Worm (Caenorhabditis elegans) whole organism, late embryonic: ENCODE results near the gene T22F3.2.

ENCODE experiments used
- C08G9.2 ChIP-seq: sonication (generic microtip); optimal IDR thresholded peaks from 2 replicates; lab custom pipeline; 2016; ENCODE audit warnings: mild to moderate bottlenecking, missing genetic modification characterization, moderate library complexity, missing compliant biosample characterization
- C38D4.7 ChIP-seq: fragments of 200-800 bp; sonication (Bioruptor generic); optimal IDR thresholded peaks from 2 replicates; lab custom pipeline; 2018; ENCODE audit warnings: mild to moderate bottlenecking, missing genetic modification characterization, moderate library complexity, missing compliant biosample characterization
- F13H6.1 ChIP-seq: sonication (generic microtip); optimal IDR thresholded peaks from 2 replicates; lab custom pipeline; 2016; ENCODE audit warnings: missing genetic modification characterization, missing compliant biosample characterization
- Y22D7AL.16 ChIP-seq: sonication (generic microtip); optimal IDR thresholded peaks from 2 replicates; lab custom pipeline; 2016; ENCODE audit warnings: missing genetic modification characterization, missing compliant biosample characterization
- ceh-18 ChIP-seq: sonication (generic microtip); optimal IDR thresholded peaks from 2 replicates; lab custom pipeline; 2016; ENCODE audit warnings: missing genetic modification characterization, missing compliant biosample characterization
- ceh-19 ChIP-seq: fragments of 200-800 bp; sonication (Bioruptor generic); optimal IDR thresholded peaks from 2 replicates; lab custom pipeline; 2018; ENCODE audit warnings: mild to moderate bottlenecking, missing genetic modification characterization, missing compliant biosample characterization
- ceh-2 ChIP-seq: sonication (generic microtip); optimal IDR thresholded peaks from 2 replicates; lab custom pipeline; 2016; ENCODE audit warnings: missing genotype, missing genetic modification characterization, missing compliant biosample characterization
- ceh-22 ChIP-seq: sonication (generic microtip); optimal IDR thresholded peaks from 2 replicates; lab custom pipeline; 2017; ENCODE audit warnings: missing biosample characterization, missing genetic modification characterization
- ceh-30 ChIP-seq: fragments of 150-350 bp; optimal IDR thresholded peaks from 2 replicates; lab custom pipeline; 2014; ENCODE audit warnings: missing biosample characterization, missing genetic modification characterization
- ceh-45 ChIP-seq: fragments of 200-800 bp; sonication (Bioruptor generic); IDR thresholded peaks from 2 replicates; pipeline ENCODE4 v1.3.6; 2022; ENCODE audit warnings: missing genetic modification reagents, missing genetic modification characterization, missing compliant biosample characterization
- ceh-48 ChIP-seq: sonication (generic microtip); optimal IDR thresholded peaks from 2 replicates; lab custom pipeline; 2016; ENCODE audit warnings: missing genetic modification characterization, inconsistent platforms, missing compliant biosample characterization
- ceh-6 ChIP-seq: fragments of 200-800 bp; sonication (Bioruptor generic); optimal IDR thresholded peaks from 2 replicates; lab custom pipeline; 2018; ENCODE audit warnings: mild to moderate bottlenecking, missing genetic modification characterization, missing compliant biosample characterization
- che-1 ChIP-seq: sonication (generic microtip); optimal IDR thresholded peaks from 2 replicates; lab custom pipeline; 2016; ENCODE audit warnings: mild to moderate bottlenecking, missing genetic modification characterization, missing compliant biosample characterization
- dve-1 ChIP-seq: sonication (generic microtip); optimal IDR thresholded peaks from 2 replicates; lab custom pipeline; 2017; ENCODE audit warnings: antibody characterized with exemption, mild to moderate bottlenecking, missing genetic modification characterization, missing compliant biosample characterization
- elt-2 ChIP-seq: sonication (generic microtip); optimal IDR thresholded peaks from 2 replicates; lab custom pipeline; 2016; ENCODE audit warnings: missing genetic modification reagents, missing genetic modification characterization, missing compliant biosample characterization
- elt-4 ChIP-seq: sonication (generic microtip); optimal IDR thresholded peaks from 2 replicates; lab custom pipeline; 2016; ENCODE audit warnings: missing genetic modification characterization, missing compliant biosample characterization
- ets-4 ChIP-seq: sonication (generic microtip); optimal IDR thresholded peaks from 2 replicates; lab custom pipeline; 2016; ENCODE audit warnings: missing genetic modification characterization, missing compliant biosample characterization
- fax-1 ChIP-seq: sonication (generic microtip); optimal IDR thresholded peaks from 2 replicates; lab custom pipeline; 2016; ENCODE audit warnings: missing genotype, missing genetic modification characterization, missing compliant biosample characterization
- gmeb-2 ChIP-seq: sonication (generic microtip); optimal IDR thresholded peaks from 2 replicates; lab custom pipeline; 2016; ENCODE audit warnings: missing genetic modification characterization, inconsistent platforms, missing compliant biosample characterization
- hlh-15 ChIP-seq: sonication (generic microtip); optimal IDR thresholded peaks from 2 replicates; lab custom pipeline; 2016; ENCODE audit warnings: missing genetic modification characterization, missing compliant biosample characterization
- nfya-1 ChIP-seq: sonication (generic microtip); optimal IDR thresholded peaks from 2 replicates; lab custom pipeline; 2017; ENCODE audit warnings: missing genetic modification characterization, mild to moderate bottlenecking, missing compliant biosample characterization, antibody characterized with exemption, moderate library complexity
- nhr-232 ChIP-seq: sonication (generic microtip); optimal IDR thresholded peaks from 2 replicates; lab custom pipeline; 2016; ENCODE audit warnings: missing genetic modification characterization, missing compliant biosample characterization
- npax-4 ChIP-seq: sonication (generic microtip); optimal IDR thresholded peaks from 2 replicates; lab custom pipeline; 2016; ENCODE audit warnings: missing genetic modification characterization, missing compliant biosample characterization
- odd-2 ChIP-seq: sonication (generic microtip); optimal IDR thresholded peaks from 2 replicates; lab custom pipeline; 2017; ENCODE audit warnings: antibody characterized with exemption, mild to moderate bottlenecking, missing genetic modification characterization, missing compliant biosample characterization
- pag-3 ChIP-seq: sonication (generic microtip); optimal IDR thresholded peaks from 2 replicates; lab custom pipeline; 2016; ENCODE audit warnings: missing compliant biosample characterization, missing genetic modification characterization, borderline replicate concordance
- pat-9 ChIP-seq: fragments of 200-800 bp; sonication (Bioruptor generic); optimal IDR thresholded peaks from 2 replicates; lab custom pipeline; 2018; ENCODE audit warnings: mild to moderate bottlenecking, missing genetic modification characterization, moderate library complexity, missing compliant biosample characterization
- pha-4 ChIP-seq: fragments of 150-350 bp; optimal IDR thresholded peaks from 2 replicates; lab custom pipeline; 2018; ENCODE audit warnings: missing biosample characterization, missing genetic modification reagents, missing genetic modification characterization
- pros-1 ChIP-seq: fragments of 150-350 bp; optimal IDR thresholded peaks from 2 replicates; lab custom pipeline; 2014; ENCODE audit warnings: missing biosample characterization, missing genetic modification reagents, missing genetic modification characterization
- rnt-1 ChIP-seq: sonication (generic microtip); optimal IDR thresholded peaks from 2 replicates; lab custom pipeline; 2016; ENCODE audit warnings: missing genetic modification characterization, missing compliant biosample characterization
- tbx-7 ChIP-seq: sonication (generic microtip); optimal IDR thresholded peaks from 2 replicates; lab custom pipeline; 2016; ENCODE audit warnings: missing genotype, missing genetic modification characterization, missing compliant biosample characterization
- unc-3 ChIP-seq, 2 experiments: fragments of 200-800 bp in 1 of 2; sonication (Bioruptor generic) in 1 of 2; sonication (generic microtip) in 1 of 2; conservative IDR thresholded peaks in 1 of 2; optimal IDR thresholded peaks in 1 of 2; 2 replicates each; pipeline versions ENCODE4 v1.3.6 to Lab custom; 2016 to 2022; ENCODE audit warnings: missing compliant biosample characterization in 2 of 2, missing genetic modification characterization in 2 of 2, missing genetic modification reagents in 1 of 2
- ztf-16 ChIP-seq: sonication (generic microtip); optimal IDR thresholded peaks from 2 replicates; lab custom pipeline; 2017; ENCODE audit warnings: missing genetic modification characterization, missing compliant biosample characterization

Gene T22F3.2

DNA sequence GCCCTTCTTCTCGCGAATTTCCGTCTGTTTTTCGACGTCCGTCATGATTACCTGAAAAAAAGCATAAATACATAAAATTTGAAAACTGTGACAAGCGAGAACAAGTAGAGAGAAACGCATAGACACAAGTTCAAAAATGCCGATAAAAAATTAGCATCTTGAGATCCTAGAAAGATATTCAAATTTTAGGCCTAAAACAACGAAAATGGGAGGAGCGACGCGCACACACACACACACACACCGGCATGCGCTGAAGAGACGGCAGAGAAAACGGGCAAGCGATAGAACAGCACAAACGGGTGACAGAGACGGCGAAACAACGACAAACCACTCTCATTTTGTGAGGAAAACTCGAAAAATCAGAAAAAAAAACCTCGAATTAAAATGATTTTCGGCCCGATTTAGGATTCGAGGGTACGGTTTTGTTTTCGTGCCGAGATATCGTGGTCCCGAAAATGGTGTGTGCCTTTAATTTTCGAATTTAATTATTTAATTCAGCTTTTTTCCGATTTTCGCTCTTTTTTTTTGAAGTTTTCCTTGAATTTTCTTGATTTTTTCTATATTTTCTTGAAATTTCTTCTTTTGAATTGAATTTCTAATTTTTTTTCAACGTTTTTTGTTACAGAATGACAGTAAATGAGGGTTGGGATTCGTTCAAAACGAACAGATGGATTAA, at the start of gene T22F3.2, which contains the start of gene rpl-11.1:
Gene T22F3.2 (plus strand): TSS at position 626 of the 676 bp plus-strand sequence.
Gene rpl-11.1 (minus strand): TSS at position 51 of the 676 bp plus-strand sequence.
- TF ChIP-seq fax-1 (no peak), tbx-7 (tag; lab: Kevin White, UChicago) (no peak), C38D4.7 (GFP tag; lab: Kevin White, UChicago) (no peak), nfya-1 (tag; lab: Kevin White, UChicago) (peak; percentile 14)

DNA sequence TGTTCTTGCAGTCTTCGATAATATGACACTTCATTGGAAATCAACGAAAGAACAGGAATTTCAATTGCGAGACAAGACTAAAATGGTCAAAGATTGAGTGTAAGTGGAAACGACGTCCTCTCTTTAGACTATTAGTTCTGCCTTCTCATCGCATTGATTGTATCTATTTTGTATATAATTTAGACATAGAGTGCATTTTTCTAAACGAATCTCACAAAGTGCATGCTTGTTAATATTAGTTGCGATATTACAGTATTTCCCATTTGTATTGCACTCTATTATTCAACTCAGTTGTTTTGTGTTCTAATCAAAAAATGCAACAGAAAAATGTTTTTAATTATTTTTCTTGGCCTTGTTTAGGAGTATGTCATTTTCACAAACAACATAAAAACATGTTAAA, 48.1 kb upstream of the T22F3.2 start, which contains the start of gene nhr-93:
Gene nhr-93 (minus strand): TSS at position 101 of the 400 bp plus-strand sequence.
- TF ChIP-seq gmeb-2 (no peak), ceh-19 (GFP tag; lab: Kevin White, UChicago) (no peak), ceh-45 (GFP tag; lab: Robert Waterston, UW) (no peak), ceh-18 (tag; lab: Kevin White, UChicago) (no peak), pag-3 (tag; lab: Kevin White, UChicago) (no peak), ceh-6 (no peak)

DNA sequence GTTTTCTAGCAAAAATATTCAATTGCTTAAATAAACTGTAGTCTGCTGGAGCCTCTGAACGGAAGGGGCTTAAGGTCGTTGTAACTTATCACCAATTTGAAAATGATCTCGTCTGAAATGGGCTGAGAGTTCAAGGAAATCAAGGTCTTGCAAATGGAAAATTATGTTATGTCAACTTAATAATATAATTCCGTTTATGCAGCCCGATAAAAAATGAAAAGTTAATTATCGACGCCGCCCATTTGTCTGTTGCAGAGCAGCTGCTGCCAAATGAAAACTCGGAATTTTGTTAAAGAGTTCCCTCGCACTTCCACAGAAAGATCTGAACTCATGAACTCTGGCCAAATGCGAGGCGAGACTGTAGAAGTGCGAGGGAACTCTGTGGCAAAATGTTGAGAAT, 45.3 kb upstream of the T22F3.2 start, which contains the start of gene srbc-67:
Gene srbc-67 (minus strand): TSS at position 101 of the 400 bp plus-strand sequence.
- TF ChIP-seq che-1 (tag; lab: Kevin White, UChicago) (no peak), Y22D7AL.16 (tag; lab: Kevin White, UChicago) (no peak), dve-1 (tag; lab: Kevin White, UChicago) (no peak), ceh-2 (no peak), rnt-1 (tag; lab: Kevin White, UChicago) (no peak), ets-4 (no peak), C38D4.7 (GFP tag; lab: Kevin White, UChicago) (no peak)

DNA sequence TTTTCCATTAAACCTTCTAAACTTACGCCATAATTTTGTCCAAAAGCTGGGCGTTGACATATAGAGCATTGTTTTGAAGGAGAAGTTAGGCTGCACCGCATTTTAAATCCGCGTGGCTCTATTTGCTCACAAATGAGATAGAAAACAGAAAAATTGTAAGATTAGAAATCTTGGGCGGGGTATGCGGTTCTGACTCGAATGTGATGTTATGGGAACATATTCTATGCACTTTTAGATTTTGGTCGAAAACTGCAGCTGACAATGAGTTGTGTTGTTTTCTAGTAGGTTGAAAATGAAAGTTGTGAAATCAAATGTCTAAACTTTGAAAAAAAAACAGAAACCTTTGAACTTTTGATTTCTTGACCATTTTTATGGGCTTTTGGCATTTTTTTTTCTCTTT, 43.1 kb upstream of the T22F3.2 start, which contains the start of gene nhr-222:
Gene nhr-222 (minus strand): TSS at position 101 of the 400 bp plus-strand sequence.
- TF ChIP-seq ceh-18 (tag; lab: Kevin White, UChicago) (no peak), pat-9 (no peak), ceh-48 (no peak), F13H6.1 (no peak), ceh-22 (no peak), elt-2 (tag; lab: Kevin White, UChicago) (no peak), hlh-15 (no peak), ceh-30 (no peak), elt-4 (tag; lab: Kevin White, UChicago) (no peak), fax-1 (no peak), nhr-232 (tag; lab: Kevin White, UChicago) (no peak), rnt-1 (tag; lab: Kevin White, UChicago) (no peak), C08G9.2 (tag; lab: Kevin White, UChicago) (no peak), ceh-6 (no peak), npax-4 (tag; lab: Kevin White, UChicago) (no peak), gmeb-2 (no peak), ztf-16 (tag; lab: Kevin White, UChicago) (no peak), odd-2 (no peak)

DNA sequence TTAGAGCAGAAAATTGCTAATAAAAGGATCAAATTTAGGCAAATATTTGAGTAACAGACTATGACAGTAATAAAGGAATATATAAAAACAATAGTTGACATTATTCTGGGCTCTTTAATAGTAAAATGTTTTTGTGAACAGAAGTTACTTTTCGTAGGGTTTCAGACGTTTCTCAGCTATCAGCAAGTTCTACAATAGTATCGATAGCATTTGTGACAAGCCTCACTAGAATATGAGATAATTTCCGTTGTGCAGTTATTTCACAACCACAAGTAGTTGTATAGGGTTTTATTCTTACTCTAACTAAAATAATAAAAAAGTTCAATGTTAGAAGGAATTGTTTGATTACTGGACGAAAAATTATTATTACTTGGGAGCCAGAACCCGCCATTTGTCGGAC, 39.9 kb upstream of the T22F3.2 start, which contains the start of gene srbc-68:
Gene srbc-68 (minus strand): TSS at position 101 of the 400 bp plus-strand sequence.
- no peak for TF ChIP-seq gmeb-2

DNA sequence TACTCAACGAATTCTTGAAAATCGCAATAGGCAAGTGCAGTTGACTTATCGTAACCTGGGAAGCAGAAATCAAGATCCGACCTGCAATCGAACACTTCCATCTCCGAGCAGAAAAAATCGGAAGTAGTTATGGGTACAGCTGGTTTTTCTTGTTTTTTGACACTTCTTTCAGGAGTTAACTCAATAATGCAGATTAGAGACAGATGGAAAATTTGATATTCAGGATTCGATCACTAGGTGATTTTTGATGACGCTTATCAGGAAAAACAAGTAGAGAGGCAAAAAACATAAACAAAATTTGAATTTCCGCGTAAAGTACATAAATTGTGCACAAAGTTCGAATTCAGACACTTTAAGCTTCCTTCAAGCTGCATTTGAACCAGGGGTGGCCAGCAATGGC, 37.6 kb upstream of the T22F3.2 start, which contains the start of gene srw-130:
Gene srw-130 (minus strand): TSS at position 101 of the 400 bp plus-strand sequence.
- TF ChIP-seq odd-2 (no peak), unc-3 (GFP tag; conservative IDR thresholded peaks at IDR 0.05; lab: Robert Waterston, UW) (no peak), unc-3 (tag; optimal IDR thresholded peaks at IDR 0.05; lab: Kevin White, UChicago) (no peak), ceh-6 (no peak), pha-4 (tag; lab: Kevin White, UChicago) (no peak), pros-1 (tag; lab: Kevin White, UChicago) (no peak)
